Fruit fly (Drosophila melanogaster) whole organism, wandering third instar larva: ENCODE results near the gene CG34281.

Experiments
- Abd-B ChIP-seq: fragments of >200 bp; optimal IDR thresholded peaks from 2 replicates; lab custom pipeline; 2017; ENCODE audit warnings: missing biosample characterization, missing genetic modification characterization
- CG32264 ChIP-seq: fragments of 200-800 bp; sonication (Bioruptor generic); optimal IDR thresholded peaks from 2 replicates; lab custom pipeline; 2016; ENCODE audit warnings: missing biosample characterization, missing genetic modification characterization
- CrebA ChIP-seq: fragments of 200-800 bp; sonication (Bioruptor generic); optimal IDR thresholded peaks from 2 replicates; lab custom pipeline; 2016; ENCODE audit warnings: missing biosample characterization, mild to moderate bottlenecking, missing genetic modification characterization, borderline replicate concordance
- Dfd ChIP-seq: fragments of >200 bp; optimal IDR thresholded peaks from 2 replicates; lab custom pipeline; 2017; ENCODE audit warnings: missing biosample characterization, missing genetic modification characterization
- GATAd ChIP-seq: sonication (Bioruptor generic); optimal IDR thresholded peaks from 2 replicates; lab custom pipeline; 2016; ENCODE audit warnings: missing biosample characterization, missing genetic modification characterization
- Hnf4 ChIP-seq: fragments of 200-800 bp; sonication (Bioruptor generic); optimal IDR thresholded peaks from 2 replicates; lab custom pipeline; 2016; ENCODE audit warnings: missing biosample characterization, mild to moderate bottlenecking, missing genetic modification characterization
- Hr78 ChIP-seq: fragments of >200 bp; optimal IDR thresholded peaks from 2 replicates; lab custom pipeline; 2017; ENCODE audit warnings: missing biosample characterization, missing genetic modification characterization
- Hr83 ChIP-seq: fragments of 200-300 bp; sonication (Bioruptor generic); optimal IDR thresholded peaks from 2 replicates; lab custom pipeline; 2016; ENCODE audit warnings: missing biosample characterization, mild to moderate bottlenecking, missing genetic modification characterization, moderate library complexity; ENCODE audit not compliant: poor library complexity, severe bottlenecking
- Jra ChIP-seq: sonication (Bioruptor generic); optimal IDR thresholded peaks from 2 replicates; lab custom pipeline; 2016; ENCODE audit warnings: missing biosample characterization, missing genetic modification characterization
- Mio ChIP-seq: sonication (Bioruptor generic); optimal IDR thresholded peaks from 2 replicates; lab custom pipeline; 2016; ENCODE audit warnings: missing biosample characterization, missing genetic modification characterization
- Myc ChIP-seq: fragments of >200 bp; optimal IDR thresholded peaks from 2 replicates; lab custom pipeline; 2017
- N ChIP-seq: fragments of >200 bp; optimal IDR thresholded peaks from 2 replicates; lab custom pipeline; 2018; ENCODE audit warnings: missing biosample characterization, missing external identifiers, missing genetic modification characterization
- Rel ChIP-seq, 2 experiments: fragments of 200-800 bp; sonication (Bioruptor generic) in 1 of 2; optimal IDR thresholded peaks; 2 replicates in 1 of 2; 3 replicates in 1 of 2; lab custom pipeline; 2016 to 2019; ENCODE audit warnings: mild to moderate bottlenecking in 2 of 2, missing biosample characterization in 2 of 2, missing genetic modification characterization in 2 of 2, moderate library complexity in 1 of 2
- Sp1 ChIP-seq: fragments of 200-800 bp; sonication (Bioruptor generic); optimal IDR thresholded peaks from 3 replicates; lab custom pipeline; 2019; ENCODE audit warnings: missing biosample characterization, mild to moderate bottlenecking, missing genetic modification characterization, moderate library complexity
- br ChIP-seq: fragments of 200-800 bp; sonication (Bioruptor generic); optimal IDR thresholded peaks from 2 replicates; lab custom pipeline; 2016; ENCODE audit warnings: missing biosample characterization, missing genetic modification characterization
- brk ChIP-seq: fragments of 200-800 bp; sonication (Bioruptor generic); optimal IDR thresholded peaks from 2 replicates; lab custom pipeline; 2016; ENCODE audit warnings: missing biosample characterization, mild to moderate bottlenecking, missing genetic modification characterization
- dl ChIP-seq, 2 experiments: fragments of 175-275, 200-275 bp in 1 of 2; fragments of 200-275 bp in 1 of 2; sonication (Bioruptor generic); optimal IDR thresholded peaks; lab custom pipeline; 2018; ENCODE audit warnings: mild to moderate bottlenecking in 2 of 2, missing biosample characterization in 2 of 2, missing genetic modification characterization in 2 of 2, moderate library complexity in 2 of 2; ENCODE audit not compliant: partially characterized antibody in 2 of 2, insufficient read depth in 1 of 2
- dmrt93B ChIP-seq: fragments of 200-800 bp; sonication (Bioruptor generic); optimal IDR thresholded peaks from 2 replicates; lab custom pipeline; 2018; ENCODE audit warnings: missing biosample characterization, mild to moderate bottlenecking, missing genetic modification characterization
- ey ChIP-seq: fragments of 200-800 bp; sonication (Bioruptor generic); optimal IDR thresholded peaks from 2 replicates; lab custom pipeline; 2016; ENCODE audit warnings: missing biosample characterization, missing genetic modification characterization
- foxo ChIP-seq, 2 experiments: fragments of 200-800 bp; sonication (Bioruptor generic); optimal IDR thresholded peaks; 2 replicates in 1 of 2; 3 replicates in 1 of 2; lab custom pipeline; 2016 to 2017; ENCODE audit warnings: missing biosample characterization in 2 of 2, missing genetic modification characterization in 2 of 2
- fru ChIP-seq: fragments of 200-800 bp; sonication (Bioruptor generic); optimal IDR thresholded peaks from 3 replicates; lab custom pipeline; 2016; ENCODE audit warnings: missing biosample characterization, mild to moderate bottlenecking, missing genetic modification characterization
- jim ChIP-seq: fragments of 175-275, 200-325 bp; sonication (Bioruptor generic); optimal IDR thresholded peaks from 2 replicates; lab custom pipeline; 2016; ENCODE audit warnings: missing biosample characterization, mild to moderate bottlenecking, missing genetic modification characterization
- lola ChIP-seq: fragments of >200 bp; optimal IDR thresholded peaks from 2 replicates; lab custom pipeline; 2017; ENCODE audit warnings: missing biosample characterization, missing genetic modification characterization
- pan ChIP-seq: fragments of >200 bp; optimal IDR thresholded peaks from 2 replicates; lab custom pipeline; 2017
- rgr ChIP-seq: fragments of 200-800 bp; sonication (Bioruptor generic); optimal IDR thresholded peaks from 3 replicates; lab custom pipeline; 2016; ENCODE audit warnings: missing biosample characterization, mild to moderate bottlenecking, missing genetic modification characterization
- sage ChIP-seq: fragments of 200-800 bp; sonication (Bioruptor generic); optimal IDR thresholded peaks from 2 replicates; lab custom pipeline; 2016; ENCODE audit warnings: missing biosample characterization, mild to moderate bottlenecking, missing genetic modification characterization
- sv ChIP-seq: fragments of 200-800 bp; sonication (Bioruptor generic); optimal IDR thresholded peaks from 3 replicates; lab custom pipeline; 2016; ENCODE audit warnings: missing biosample characterization, missing genetic modification characterization
- tai ChIP-seq: sonication (Bioruptor generic); optimal IDR thresholded peaks from 2 replicates; lab custom pipeline; 2016; ENCODE audit warnings: missing biosample characterization, missing genetic modification characterization
- usp ChIP-seq: fragments of >200 bp; optimal IDR thresholded peaks from 2 replicates; lab custom pipeline; 2017; ENCODE audit warnings: missing biosample characterization, missing genetic modification characterization
- woc ChIP-seq: sonication (Bioruptor generic); optimal IDR thresholded peaks from 2 replicates; lab custom pipeline; 2016; ENCODE audit warnings: missing biosample characterization, mild to moderate bottlenecking, missing genetic modification characterization

CG34281 gene

dm6 chr3R:17617976-17618308, 5.3 kb downstream of the CG34281 start:
- TF ChIP-seq usp (GFP tag; lab: Kevin White, UChicago), result no peak
- TF ChIP-seq Rel (GFP tag; optimal IDR thresholded peaks at IDR 0.05; lab: Kevin White, UChicago), result no peak
- TF ChIP-seq Rel (tag; optimal IDR thresholded peaks at IDR 0.05; lab: Kevin White, UChicago), result peak; percentile 59
- TF ChIP-seq Abd-B (GFP tag; lab: Kevin White, UChicago), result no peak
- TF ChIP-seq sv (GFP tag; lab: Kevin White, UChicago), result no peak

dm6 chr3R:17618699-17619150, 6.0 kb downstream of the CG34281 start, which contains the start of the genes CG14324 and CG14326:
CG14324 (minus strand) TSS chr3R:17618799.
CG14326 (plus strand) TSS chr3R:17619100.
- TF ChIP-seq jim (GFP tag; lab: Kevin White, UChicago) (no peak), Sp1 (GFP tag; lab: Kevin White, UChicago) (no peak), Hr83 (GFP tag; lab: Kevin White, UChicago) (no peak), Myc (no peak), Jra (GFP tag; lab: Kevin White, UChicago) (no peak), lola (GFP tag; lab: Kevin White, UChicago) (no peak), rgr (GFP tag; lab: Kevin White, UChicago) (no peak), tai (GFP tag; lab: Kevin White, UChicago) (no peak), ey (GFP tag; lab: Kevin White, UChicago) (no peak), Hr78 (GFP tag; lab: Kevin White, UChicago) (no peak), pan (no peak), sage (GFP tag; lab: Kevin White, UChicago) (no peak), GATAd (GFP tag; lab: Kevin White, UChicago) (no peak), Abd-B (GFP tag; lab: Kevin White, UChicago) (no peak), woc (no peak), N (GFP tag; lab: Kevin White, UChicago) (no peak), brk (no peak)

- peak; percentile 92 for TF ChIP-seq CrebA (GFP tag; lab: Kevin White, UChicago)
- TF ChIP-seq jim (GFP tag; lab: Kevin White, UChicago), result no peak
- TF ChIP-seq foxo (GFP tag; optimal IDR thresholded peaks at IDR 0.05; lab: Kevin White, UChicago), result peak in 1 of 2 experiments; percentile 13
- no peak for TF ChIP-seq dmrt93B (GFP tag; lab: Kevin White, UChicago)
- peak; percentile 31 for TF ChIP-seq sage (GFP tag; lab: Kevin White, UChicago)
- TF ChIP-seq br (GFP tag; lab: Kevin White, UChicago), result no peak
- TF ChIP-seq Hnf4 (GFP tag; lab: Kevin White, UChicago), result peak; percentile 35
- peak; percentile 3 for TF ChIP-seq CG32264 (GFP tag; lab: Kevin White, UChicago)
- peak; percentile 56 for TF ChIP-seq Sp1 (GFP tag; lab: Kevin White, UChicago)
- TF ChIP-seq Rel (GFP tag; optimal IDR thresholded peaks at IDR 0.05; lab: Kevin White, UChicago), result no peak
- TF ChIP-seq Rel (tag; optimal IDR thresholded peaks at IDR 0.05; lab: Kevin White, UChicago), result peak; percentile 59
Observed at dm6 chr3R:17619726-17620282, 7.1 kb downstream of the CG34281 start.

dm6 chr3R:17622062-17622766, 9.5 kb downstream of the CG34281 start, which contains the start of gene CG14323:
CG14323 (minus strand) TSS chr3R:17622112.
- TF ChIP-seq fru (GFP tag; lab: Kevin White, UChicago), result no peak
- no peak for TF ChIP-seq Rel (GFP tag; optimal IDR thresholded peaks at IDR 0.05; lab: Kevin White, UChicago)
- no peak for TF ChIP-seq Rel (tag; optimal IDR thresholded peaks at IDR 0.05; lab: Kevin White, UChicago)
- TF ChIP-seq jim (GFP tag; lab: Kevin White, UChicago), result no peak
- TF ChIP-seq Hr78 (GFP tag; lab: Kevin White, UChicago), result no peak
- no peak for TF ChIP-seq Hr83 (GFP tag; lab: Kevin White, UChicago)
- TF ChIP-seq pan, result no peak
- no peak for TF ChIP-seq sage (GFP tag; lab: Kevin White, UChicago)
- no peak for TF ChIP-seq usp (GFP tag; lab: Kevin White, UChicago)
- no peak for TF ChIP-seq dl (GFP tag; optimal IDR thresholded peaks at IDR 0.05; lab: Kevin White, UChicago; ENCODE audit: insufficient read depth in 1 of 2, partially characterized antibody in 2 of 2)
- no peak for TF ChIP-seq sv (GFP tag; lab: Kevin White, UChicago)

dm6 chr3R:17624549-17624948, 11.9 kb downstream of the CG34281 start:
- peak; percentile 27 for TF ChIP-seq CrebA (GFP tag; lab: Kevin White, UChicago)
- TF ChIP-seq Mio (GFP tag; lab: Kevin White, UChicago), result no peak
- TF ChIP-seq N (GFP tag; lab: Kevin White, UChicago), result no peak
- no peak for TF ChIP-seq Abd-B (GFP tag; lab: Kevin White, UChicago)
- TF ChIP-seq br (GFP tag; lab: Kevin White, UChicago), result no peak
- no peak for TF ChIP-seq Dfd
- no peak for TF ChIP-seq Hr78 (GFP tag; lab: Kevin White, UChicago)
